Fruit fly (Drosophila melanogaster): ENCODE results near the gene CG43232.

The CG43232 gene

DNA sequence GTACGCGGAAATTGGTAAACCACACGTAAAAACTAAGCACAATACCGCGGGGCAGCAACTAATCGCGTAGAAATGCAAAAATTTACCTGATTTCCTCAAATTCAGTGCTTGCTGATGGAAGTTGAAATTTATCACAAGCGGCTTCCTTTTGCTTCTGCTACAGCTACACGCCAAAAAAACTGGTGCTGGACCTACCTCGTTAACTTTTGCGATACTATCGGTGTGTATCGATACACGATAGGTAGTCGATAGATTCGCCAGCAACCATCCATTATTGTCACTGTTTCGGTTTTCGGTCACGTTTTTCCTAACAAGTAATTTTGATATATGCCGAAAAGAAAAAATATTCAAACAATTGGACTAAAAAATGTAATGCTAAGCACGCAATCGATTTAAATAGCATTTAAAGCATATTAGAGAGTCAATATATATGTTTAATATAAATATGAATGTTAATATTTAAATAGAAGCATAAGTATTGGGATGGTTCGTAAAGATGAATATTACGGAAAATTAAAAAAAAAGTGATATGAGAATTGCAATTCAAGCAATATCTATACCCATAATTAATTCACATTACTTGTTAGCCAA, 35.6 kb downstream of the CG43232 start, which contains the start of gene Sumo (continued):
- TF ChIP-seq Mad (GFP tag; optimal IDR thresholded peaks at IDR 0.05) = no peak
- no peak for TF ChIP-seq CG7745 (tag; optimal IDR thresholded peaks at IDR 0.05)
- peak; percentile 59; the same call in 2 of the 3 replicates for TF ChIP-seq Dbx (GFP tag; IDR thresholded peaks at IDR 0.05)
- no peak for TF ChIP-seq schlank (tag; optimal IDR thresholded peaks at IDR 0.05)
- TF ChIP-seq CG42726 (GFP tag; IDR thresholded peaks at IDR 0.05; ENCODE audit: partially characterized antibody) = peak; percentile 100
- no peak for TF ChIP-seq pan (optimal IDR thresholded peaks at IDR 0.05)
- peak in 1 of 2 experiments; percentile 43 for TF ChIP-seq pan (GFP tag; optimal IDR thresholded peaks at IDR 0.05 in 1 of 2, IDR thresholded peaks at IDR 0.05 in 1 of 2)
- no peak for TF ChIP-seq Kr (GFP tag; optimal IDR thresholded peaks at IDR 0.05)
- TF ChIP-seq CG12155 (GFP tag; optimal IDR thresholded peaks at IDR 0.05) = peak; percentile 21
- peak; percentile 100 for TF ChIP-seq CG7963 (GFP tag; IDR thresholded peaks at IDR 0.05; ENCODE audit: partially characterized antibody)
- peak; percentile 69 for TF ChIP-seq CG30020 (tag; optimal IDR thresholded peaks at IDR 0.05)
- 0 out of 2 replicates have a peak, but pooled peaks have one; percentile 13 for TF ChIP-seq E2f1 (GFP tag; IDR thresholded peaks at IDR 0.05)
- TF ChIP-seq ATbp (GFP tag; optimal IDR thresholded peaks at IDR 0.05) = no peak
- no peak for TF ChIP-seq CG12744 (GFP tag; optimal IDR thresholded peaks at IDR 0.05)
- TF ChIP-seq CG31224 (GFP tag; IDR thresholded peaks at IDR 0.05) = no peak
- no peak for TF ChIP-seq da (GFP tag; optimal IDR thresholded peaks at IDR 0.05)
- no peak for TF ChIP-seq mam (GFP tag; optimal IDR thresholded peaks at IDR 0.05)
- peak; percentile 31 for TF ChIP-seq Nf-YC (tag; optimal IDR thresholded peaks at IDR 0.05)
- no peak for TF ChIP-seq wor (GFP tag; IDR thresholded peaks at IDR 0.05)
- TF ChIP-seq Sry-β (GFP tag; optimal IDR thresholded peaks at IDR 0.05) = peak; percentile 40
- peak; percentile 99 for TF ChIP-seq hb (GFP tag; IDR thresholded peaks at IDR 0.05; ENCODE audit: partially characterized antibody)
- TF ChIP-seq sug (tag; optimal IDR thresholded peaks at IDR 0.05) = peak; percentile 23
- TF ChIP-seq h (optimal IDR thresholded peaks at IDR 0.05) = no peak
- no peak for TF ChIP-seq fd3F (GFP tag; optimal IDR thresholded peaks at IDR 0.05)
- TF ChIP-seq corto (GFP tag; optimal IDR thresholded peaks at IDR 0.05) = no peak
- peak; percentile 49 for TF ChIP-seq zen (tag; optimal IDR thresholded peaks at IDR 0.05)
- TF ChIP-seq CG31441 (GFP tag; IDR thresholded peaks at IDR 0.05) = peak; percentile 86
- peak; percentile 15 for TF ChIP-seq Dp (GFP tag; optimal IDR thresholded peaks at IDR 0.05)
- no peak for TF ChIP-seq slou (GFP tag; optimal IDR thresholded peaks at IDR 0.05)
- peak; percentile 51; the same call in 1 of the 3 replicates for TF ChIP-seq CG34422 (GFP tag; IDR thresholded peaks at IDR 0.05)
- TF ChIP-seq CG12071 (GFP tag; optimal IDR thresholded peaks at IDR 0.05) = no peak
- TF ChIP-seq lilli (GFP tag; optimal IDR thresholded peaks at IDR 0.05) = no peak
- TF ChIP-seq Sry-δ (GFP tag; optimal IDR thresholded peaks at IDR 0.05) = peak; percentile 91
- TF ChIP-seq Dek (tag; optimal IDR thresholded peaks at IDR 0.05) = peak; percentile 42
- TF ChIP-seq Vsx1 (GFP tag; optimal IDR thresholded peaks at IDR 0.05) = no peak
- no peak; the same call in 1 of the 2 replicates for TF ChIP-seq lmd (GFP tag; IDR thresholded peaks at IDR 0.05)
- peak; percentile 9 for TF ChIP-seq YL-1 (GFP tag; optimal IDR thresholded peaks at IDR 0.05)
- TF ChIP-seq NFAT (GFP tag; IDR thresholded peaks at IDR 0.05) = peak; percentile 86
- no peak for TF ChIP-seq Myb (GFP tag; optimal IDR thresholded peaks at IDR 0.05)
- TF ChIP-seq CG14965 (GFP tag; optimal IDR thresholded peaks at IDR 0.05; ENCODE audit: borderline replicate concordance) = no peak
- TF ChIP-seq dati (GFP tag; IDR thresholded peaks at IDR 0.05) = no peak
- TF ChIP-seq Eip74EF (GFP tag; optimal IDR thresholded peaks at IDR 0.05) = no peak
- TF ChIP-seq CG34224 (GFP tag; IDR thresholded peaks at IDR 0.05; ENCODE audit: partially characterized antibody) = peak; percentile 98
- TF ChIP-seq Ets65A (GFP tag) = no peak
- peak; percentile 85 for TF ChIP-seq Dll (GFP tag; IDR thresholded peaks at IDR 0.05; ENCODE audit: partially characterized antibody)
- TF ChIP-seq MBD-R2 (GFP tag; IDR thresholded peaks at IDR 0.05) = peak; percentile 38
- TF ChIP-seq CG16813 (GFP tag; IDR thresholded peaks at IDR 0.05; ENCODE audit: partially characterized antibody) = peak; percentile 100
- no peak for TF ChIP-seq CG4282 (GFP tag; optimal IDR thresholded peaks at IDR 0.05)
- no peak for TF ChIP-seq Lim3 (GFP tag; IDR thresholded peaks at IDR 0.05)
- no peak for TF ChIP-seq CG4820 (GFP tag; optimal IDR thresholded peaks at IDR 0.05)
